Fruit fly (Drosophila melanogaster) whole organism, prepupa: ENCODE results near the gene Usf.

ENCODE experiments used
- Blimp-1 ChIP-seq: fragments of 200-800 bp; sonication (Bioruptor generic); optimal IDR thresholded peaks from 3 replicates; lab custom pipeline; 2017; ENCODE audit warnings: missing biosample characterization, missing genetic modification characterization, mild to moderate bottlenecking, moderate library complexity, missing genetic modification reagents
- CG11294 ChIP-seq: fragments of 200-800 bp; sonication (Bioruptor generic); IDR thresholded peaks from 2 replicates; pipeline ENCODE4 v1.3.6; 2022; ENCODE audit warnings: missing biosample characterization, missing genetic modification characterization
- CG3032 ChIP-seq: fragments of 200-800 bp; optimal IDR thresholded peaks from 2 replicates; lab custom pipeline; 2019; ENCODE audit warnings: missing biosample characterization, mild to moderate bottlenecking, missing genetic modification characterization, moderate library complexity
- CG34406 ChIP-seq: fragments of 200-800 bp; sonication (Bioruptor generic); optimal IDR thresholded peaks from 3 replicates; lab custom pipeline; 2016; ENCODE audit warnings: missing biosample characterization, missing genetic modification characterization
- CG3919 ChIP-seq: fragments of 200-800 bp; sonication (Bioruptor generic); optimal IDR thresholded peaks from 3 replicates; lab custom pipeline; 2016; ENCODE audit warnings: missing biosample characterization, missing genetic modification characterization
- CG4318 ChIP-seq: fragments of 200-800 bp; sonication (Bioruptor generic); optimal IDR thresholded peaks from 3 replicates; lab custom pipeline; 2017; ENCODE audit warnings: missing biosample characterization, mild to moderate bottlenecking, missing genetic modification characterization
- CG8119 ChIP-seq: fragments of 200-800 bp; sonication (Bioruptor generic); IDR thresholded peaks from 3 replicates; pipeline ENCODE4 v1.3.6; 2022; ENCODE audit warnings: missing biosample characterization, missing genetic modification characterization
- CG8632 ChIP-seq: fragments of 200-800 bp; sonication (Bioruptor generic); optimal IDR thresholded peaks from 3 replicates; lab custom pipeline; 2016; ENCODE audit warnings: missing biosample characterization, missing genetic modification characterization
- Eip93F ChIP-seq: fragments of 200-800 bp; sonication (Bioruptor generic); optimal IDR thresholded peaks from 2 replicates; lab custom pipeline; 2016; ENCODE audit warnings: missing biosample characterization, mild to moderate bottlenecking, missing genetic modification characterization
- Ets21C ChIP-seq: fragments of 200-800 bp; sonication (Bioruptor generic); optimal IDR thresholded peaks from 3 replicates; lab custom pipeline; 2016; ENCODE audit warnings: missing biosample characterization, missing genetic modification characterization
- OdsH ChIP-seq: fragments of 200-800 bp; sonication (Bioruptor generic); optimal IDR thresholded peaks from 3 replicates; lab custom pipeline; 2016; ENCODE audit warnings: missing biosample characterization, missing genetic modification characterization
- Smox ChIP-seq: fragments of 200-800 bp; sonication (Bioruptor generic); optimal IDR thresholded peaks from 3 replicates; lab custom pipeline; 2016; ENCODE audit warnings: missing biosample characterization, missing genetic modification characterization
- eg ChIP-seq: fragments of 200-800 bp; sonication (Bioruptor generic); IDR thresholded peaks from 3 replicates; pipeline ENCODE4 v1.3.6; 2022; ENCODE audit warnings: missing biosample characterization, missing genetic modification characterization
- fkh ChIP-seq: fragments of 200-800 bp; sonication (Bioruptor generic); optimal IDR thresholded peaks from 3 replicates; lab custom pipeline; 2017; ENCODE audit warnings: missing biosample characterization, mild to moderate bottlenecking, missing genetic modification characterization, moderate library complexity

dm6 chrX:4551717-4552116 lies 3.1 kb upstream of the Usf start, which contains the start of the genes CG11436 and CG3527:
- TF ChIP-seq eg (GFP tag; lab: Robert Waterston, UW) (no peak), Smox (GFP tag; lab: Kevin White, UChicago) (no peak), CG8119 (GFP tag; lab: Robert Waterston, UW) (no peak), CG11294 (GFP tag; lab: Robert Waterston, UW) (no peak), Ets21C (GFP tag; lab: Kevin White, UChicago) (no peak), OdsH (GFP tag; lab: Kevin White, UChicago) (no peak), CG4318 (GFP tag; lab: Kevin White, UChicago) (no peak), Eip93F (no peak), CG3919 (GFP tag; lab: Kevin White, UChicago) (no peak), Blimp-1 (no peak), CG3032 (tag; lab: Kevin White, UChicago) (no peak), CG8632 (GFP tag; lab: Kevin White, UChicago) (no peak), fkh (GFP tag; lab: Kevin White, UChicago) (peak; percentile 78), CG34406 (GFP tag; lab: Kevin White, UChicago) (no peak)
